Fruit fly (Drosophila melanogaster): ENCODE measurements around the gene CG33648.

Gene CG33648

DNA sequence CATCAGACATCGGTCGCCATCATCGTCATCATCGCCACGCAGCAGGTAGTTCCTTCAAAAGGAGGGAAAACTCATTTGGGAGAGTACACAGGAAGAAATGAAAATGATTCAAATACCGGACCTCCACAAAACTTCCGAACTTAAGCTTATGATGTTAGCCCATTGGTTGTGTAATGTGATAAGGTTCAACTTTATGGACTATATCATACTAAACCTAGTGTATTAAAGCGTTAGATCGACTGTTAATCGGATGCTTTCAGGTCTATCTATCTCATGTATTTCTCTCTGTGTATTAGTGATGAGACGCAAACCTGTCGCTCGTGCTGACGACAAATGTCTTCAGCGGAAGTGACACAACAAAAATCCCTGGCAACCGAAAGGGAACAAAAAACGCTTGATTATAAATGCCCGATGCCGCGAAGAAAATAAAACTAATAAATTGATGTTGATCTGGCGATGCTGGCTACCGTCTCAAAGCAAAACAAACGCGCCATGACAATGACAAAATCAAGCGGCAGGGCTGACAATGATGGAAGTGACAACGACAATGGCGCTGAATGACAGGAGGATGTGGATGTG is 11.2 kb upstream of the CG33648 start (continued):
- TF ChIP-seq sisA (GFP tag; IDR thresholded peaks at IDR 0.05) (peak; percentile 67), CG12104 (GFP tag; optimal IDR thresholded peaks at IDR 0.05) (peak; percentile 42), CG11695 (GFP tag; IDR thresholded peaks at IDR 0.05) (peak; percentile 52; the same call in 1 of the 3 replicates), CG6272 (GFP tag; IDR thresholded peaks at IDR 0.05) (0 out of 2 replicates have a peak, but pooled peaks have one; percentile 48), CG7786 (GFP tag; optimal IDR thresholded peaks at IDR 0.05) (peak; percentile 81), croc (GFP tag; conservative IDR thresholded peaks at IDR 0.05) (peak; percentile 67; the same call in 2 of the 3 replicates), rib (GFP tag; IDR thresholded peaks at IDR 0.05) (no peak), gro (GFP tag; optimal IDR thresholded peaks at IDR 0.05) (no peak), Dad (GFP tag; optimal IDR thresholded peaks at IDR 0.05) (peak; percentile 49), CG16863 (GFP tag; optimal IDR thresholded peaks at IDR 0.05) (peak; percentile 74), chif (GFP tag; optimal IDR thresholded peaks at IDR 0.05) (peak; percentile 56 to 92), cas (GFP tag; IDR thresholded peaks at IDR 0.05) (no peak), CG6791 (GFP tag; IDR thresholded peaks at IDR 0.05; ENCODE audit: partially characterized antibody) (0 out of 3 replicates have a peak, but pooled peaks have one; percentile 25), CG2712 (tag; optimal IDR thresholded peaks at IDR 0.05) (peak; percentile 93), HHEX (GFP tag; optimal IDR thresholded peaks at IDR 0.05) (peak; percentile 57), CG4282 (GFP tag; optimal IDR thresholded peaks at IDR 0.05) (peak; percentile 55), klu (GFP tag; IDR thresholded peaks at IDR 0.05) (no peak), ems (GFP tag; optimal IDR thresholded peaks at IDR 0.05) (peak; percentile 69), CG3838 (GFP tag; optimal IDR thresholded peaks at IDR 0.05) (peak; percentile 46), so (GFP tag; IDR thresholded peaks at IDR 0.05) (no peak), fd3F (GFP tag; optimal IDR thresholded peaks at IDR 0.05) (no peak), CG2120 (GFP tag; optimal IDR thresholded peaks at IDR 0.05) (peak; percentile 33), CG18262 (tag; optimal IDR thresholded peaks at IDR 0.05) (peak; percentile 91), nmo (GFP tag; optimal IDR thresholded peaks at IDR 0.05) (peak; percentile 82), ind (GFP tag; optimal IDR thresholded peaks at IDR 0.05) (peak; percentile 63), bcd (GFP tag; optimal IDR thresholded peaks at IDR 0.05) (peak; percentile 72), twi (tag; optimal IDR thresholded peaks at IDR 0.05) (peak; percentile 58), CG12071 (GFP tag; optimal IDR thresholded peaks at IDR 0.05) (peak; percentile 69), CG14965 (GFP tag; optimal IDR thresholded peaks at IDR 0.05; ENCODE audit: borderline replicate concordance) (no peak), CG11093 (GFP tag; IDR thresholded peaks at IDR 0.05) (0 out of 3 replicates have a peak, but pooled peaks have one; percentile 37), CG9727 (GFP tag; optimal IDR thresholded peaks at IDR 0.05) (peak; percentile 93), CG2889 (GFP tag; IDR thresholded peaks at IDR 0.05) (no peak), corto (GFP tag; optimal IDR thresholded peaks at IDR 0.05) (peak; percentile 3), CG8478 (optimal IDR thresholded peaks at IDR 0.05) (no peak), tin (GFP tag; optimal IDR thresholded peaks at IDR 0.05) (peak; percentile 85), mld (GFP tag; IDR thresholded peaks at IDR 0.05; ENCODE audit: partially characterized antibody) (no peak), CG9932 (GFP tag; IDR thresholded peaks at IDR 0.05) (no peak), CG17829 (tag; optimal IDR thresholded peaks at IDR 0.05) (peak; percentile 88), tll (GFP tag; optimal IDR thresholded peaks at IDR 0.05) (peak; percentile 7 to 34), CG7556 (GFP tag; optimal IDR thresholded peaks at IDR 0.05) (peak; percentile 81), CHES-1-like (GFP tag; optimal IDR thresholded peaks at IDR 0.05) (peak; percentile 74), fu2 (GFP tag; optimal IDR thresholded peaks at IDR 0.05) (peak; percentile 56), gce (GFP tag; IDR thresholded peaks at IDR 0.05) (no peak), CG10959 (GFP tag; IDR thresholded peaks at IDR 0.05) (peak; percentile 86), toy (GFP tag; IDR thresholded peaks at IDR 0.05) (no peak), CG5180 (GFP tag; optimal IDR thresholded peaks at IDR 0.05) (peak; percentile 60), Xrp1 (GFP tag; IDR thresholded peaks at IDR 0.05) (peak; percentile 90), Fer3 (tag; optimal IDR thresholded peaks at IDR 0.05) (peak; percentile 53), Eip74EF (GFP tag; optimal IDR thresholded peaks at IDR 0.05) (peak in 1 of 2 experiments; percentile 44), CG34376 (GFP tag; optimal IDR thresholded peaks at IDR 0.05) (no peak)

Measured in whole organism, embryonic.